Fruit fly (Drosophila melanogaster) whole organism, embryonic: ENCODE results near the gene CG32700.

ENCODE experiments used
- Adf1 ChIP-seq: fragments of 200-800 bp; sonication (Bioruptor generic); IDR thresholded peaks from 2 replicates; pipeline ENCODE4 v1.3.6; 2022; ENCODE audit warnings: missing biosample characterization, missing genetic modification characterization
- Atf3 ChIP-seq: fragments of 200-800 bp; sonication (Bioruptor generic); optimal IDR thresholded peaks from 3 replicates; lab custom pipeline; 2016; ENCODE audit warnings: missing biosample characterization, missing genetic modification characterization
- Bteb2 ChIP-seq: fragments of 200-800 bp; sonication (Bioruptor generic); optimal IDR thresholded peaks from 2 replicates; lab custom pipeline; 2016; ENCODE audit warnings: missing biosample characterization, missing genetic modification characterization
- CG10209 ChIP-seq: fragments of 200-800 bp; sonication (Bioruptor generic); optimal IDR thresholded peaks from 3 replicates; lab custom pipeline; 2017; ENCODE audit warnings: missing biosample characterization, mild to moderate bottlenecking, missing genetic modification characterization, missing genetic modification reagents
- CG10462 ChIP-seq: fragments of 200-800 bp; sonication (Bioruptor generic); optimal IDR thresholded peaks from 2 replicates; lab custom pipeline; 2016; ENCODE audit warnings: missing biosample characterization, missing genetic modification characterization
- CG10565 ChIP-seq: fragments of 200-800 bp; sonication (Bioruptor generic); optimal IDR thresholded peaks from 3 replicates; lab custom pipeline; 2016; ENCODE audit warnings: missing biosample characterization, mild to moderate bottlenecking, missing genetic modification characterization
- CG13296 ChIP-seq: fragments of 200-800 bp; sonication (Bioruptor generic); optimal IDR thresholded peaks from 3 replicates; lab custom pipeline; 2018; ENCODE audit warnings: missing biosample characterization, mild to moderate bottlenecking, missing genetic modification characterization
- CG14014 ChIP-seq: fragments of 200-800 bp; sonication (Bioruptor generic); IDR thresholded peaks from 2 replicates; pipeline ENCODE4 v1.3.6; 2022; ENCODE audit warnings: missing biosample characterization, missing genetic modification characterization
- CG14965 ChIP-seq: fragments of 200-800 bp; sonication (Bioruptor generic); optimal IDR thresholded peaks from 2 replicates; lab custom pipeline; 2016; ENCODE audit warnings: missing biosample characterization, missing genetic modification characterization, borderline replicate concordance
- CG1602 ChIP-seq: fragments of 200-800 bp; sonication (Bioruptor generic); optimal IDR thresholded peaks from 3 replicates; lab custom pipeline; 2016; ENCODE audit warnings: missing biosample characterization, missing genetic modification characterization
- CG2120 ChIP-seq: fragments of 200-800 bp; sonication (Bioruptor generic); optimal IDR thresholded peaks from 3 replicates; lab custom pipeline; 2016; ENCODE audit warnings: missing biosample characterization, missing genetic modification characterization
- CG3163 ChIP-seq: fragments of 200-800 bp; sonication (Bioruptor generic); optimal IDR thresholded peaks from 3 replicates; lab custom pipeline; 2016; ENCODE audit warnings: missing biosample characterization, missing genetic modification characterization
- CG34224 ChIP-seq: fragments of 200-800 bp; sonication (Bioruptor generic); IDR thresholded peaks from 3 replicates; pipeline ENCODE4 v1.3.6; 2022; ENCODE audit warnings: missing biosample characterization, missing genetic modification characterization; ENCODE audit not compliant: partially characterized antibody
- CG34376 ChIP-seq: fragments of 200-800 bp; sonication (Bioruptor generic); optimal IDR thresholded peaks from 2 replicates; lab custom pipeline; 2018; ENCODE audit warnings: missing biosample characterization, mild to moderate bottlenecking, missing genetic modification characterization
- CG6813 ChIP-seq: fragments of 200-800 bp; sonication (Bioruptor generic); optimal IDR thresholded peaks from 2 replicates; lab custom pipeline; 2017; ENCODE audit warnings: missing biosample characterization, missing genetic modification characterization, mild to moderate bottlenecking, moderate library complexity, missing genetic modification reagents
- CG7372 ChIP-seq: fragments of 200-800 bp; sonication (Bioruptor generic); IDR thresholded peaks from 2 replicates; pipeline ENCODE4 v1.3.6; 2022; ENCODE audit warnings: missing biosample characterization, missing genetic modification characterization
- CG8388 ChIP-seq: fragments of 200-800 bp; sonication (Bioruptor generic); optimal IDR thresholded peaks from 2 replicates; lab custom pipeline; 2019; ENCODE audit warnings: missing biosample characterization, mild to moderate bottlenecking, missing genetic modification characterization, moderate library complexity
- CG9437 ChIP-seq: fragments of 200-800 bp; sonication (Bioruptor generic); optimal IDR thresholded peaks from 2 replicates; lab custom pipeline; 2018; ENCODE audit warnings: missing biosample characterization, mild to moderate bottlenecking, missing genetic modification characterization
- CG9797 ChIP-seq: fragments of 200-800 bp; sonication (Bioruptor generic); optimal IDR thresholded peaks from 3 replicates; lab custom pipeline; 2018; ENCODE audit warnings: missing biosample characterization, mild to moderate bottlenecking, missing genetic modification characterization
- CoRest ChIP-seq: fragments of 200-800 bp; sonication (Bioruptor generic); optimal IDR thresholded peaks from 3 replicates; lab custom pipeline; 2018; ENCODE audit warnings: missing biosample characterization, mild to moderate bottlenecking, missing genetic modification characterization, moderate library complexity
- D19B ChIP-seq: fragments of 200-800 bp; sonication (Bioruptor generic); optimal IDR thresholded peaks from 2 replicates; lab custom pipeline; 2017; ENCODE audit warnings: missing biosample characterization, mild to moderate bottlenecking, missing genetic modification characterization
- Deaf1 ChIP-seq: fragments of 200-800 bp; optimal IDR thresholded peaks from 3 replicates; lab custom pipeline; 2019; ENCODE audit warnings: missing biosample characterization, mild to moderate bottlenecking, missing genetic modification characterization, moderate library complexity
- Doc2 ChIP-seq: fragments of 200-800 bp; sonication (Bioruptor generic); IDR thresholded peaks from 2 replicates; pipeline ENCODE4 v1.3.6; 2022; ENCODE audit warnings: missing biosample characterization, missing genetic modification characterization
- Hr51 ChIP-seq, 2 experiments: fragments of 200-800 bp; sonication (Bioruptor generic); optimal IDR thresholded peaks; 2 replicates in 1 of 2; 3 replicates in 1 of 2; lab custom pipeline; 2016 to 2018; ENCODE audit warnings: missing biosample characterization in 2 of 2, missing genetic modification characterization in 2 of 2, mild to moderate bottlenecking in 1 of 2, moderate library complexity in 1 of 2
- Hsf ChIP-seq: fragments of 200-800 bp; sonication (Bioruptor generic); optimal IDR thresholded peaks from 3 replicates; lab custom pipeline; 2016; ENCODE audit warnings: missing biosample characterization, missing genetic modification characterization
- Jarid2 ChIP-seq: fragments of 200-800 bp; sonication (Bioruptor generic); optimal IDR thresholded peaks from 3 replicates; lab custom pipeline; 2017; ENCODE audit warnings: mild to moderate bottlenecking, missing biosample characterization, missing genetic modification reagents, missing genetic modification characterization
- Lpt ChIP-seq: fragments of >200 bp; optimal IDR thresholded peaks from 2 replicates; lab custom pipeline; 2018; ENCODE audit warnings: missing biosample characterization, missing genetic modification characterization
- Opbp ChIP-seq: fragments of 200-800 bp; sonication (Bioruptor generic); IDR thresholded peaks from 3 replicates; pipeline ENCODE4 v1.3.6; 2022; ENCODE audit warnings: missing biosample characterization, missing genetic modification characterization; ENCODE audit not compliant: partially characterized antibody
- Xrp1 ChIP-seq: fragments of 200-800 bp; sonication (Bioruptor generic); IDR thresholded peaks from 2 replicates; pipeline ENCODE4 v1.3.6; 2022; ENCODE audit warnings: missing biosample characterization, missing genetic modification characterization
- aop ChIP-seq: fragments of 200-800 bp; sonication (Bioruptor generic); IDR thresholded peaks from 2 replicates; pipeline ENCODE4 v1.3.6; 2022; ENCODE audit warnings: missing biosample characterization, missing genetic modification characterization
- ci ChIP-seq: fragments of 200-800 bp; sonication (Bioruptor generic); IDR thresholded peaks from 3 replicates; pipeline ENCODE4 v1.3.6; 2022; ENCODE audit warnings: missing biosample characterization, missing genetic modification characterization
- cwo ChIP-seq: fragments of 200-800 bp; sonication (Bioruptor generic); optimal IDR thresholded peaks from 3 replicates; lab custom pipeline; 2017; ENCODE audit warnings: missing biosample characterization, missing genetic modification characterization, mild to moderate bottlenecking, moderate library complexity, missing genetic modification reagents
- danr ChIP-seq: fragments of 200-800 bp; sonication (Bioruptor generic); IDR thresholded peaks from 2 replicates; pipeline ENCODE4 v1.3.6; 2022; ENCODE audit warnings: missing biosample characterization, missing genetic modification characterization
- disco-r ChIP-seq: fragments of 200-800 bp; sonication (Bioruptor generic); optimal IDR thresholded peaks from 2 replicates; lab custom pipeline; 2016; ENCODE audit warnings: missing biosample characterization, missing genetic modification characterization
- dpn ChIP-seq, 2 experiments: fragments of 200-800 bp; sonication (Bioruptor generic); optimal IDR thresholded peaks; 3 replicates each; lab custom pipeline; 2016; ENCODE audit warnings: missing biosample characterization in 2 of 2, missing genetic modification characterization in 2 of 2
- en ChIP-seq: fragments of 200-800 bp; sonication (Bioruptor generic); optimal IDR thresholded peaks from 2 replicates; lab custom pipeline; 2016; ENCODE audit warnings: missing biosample characterization, missing genetic modification characterization
- fd96Cb ChIP-seq: fragments of 200-800 bp; sonication (Bioruptor generic); optimal IDR thresholded peaks from 2 replicates; lab custom pipeline; 2018; ENCODE audit warnings: missing biosample characterization, mild to moderate bottlenecking, missing genetic modification characterization, moderate library complexity
- h ChIP-seq: fragments of >200 bp; optimal IDR thresholded peaks from 2 replicates; lab custom pipeline; 2017
- ham ChIP-seq: fragments of 200-800 bp; sonication (Bioruptor generic); IDR thresholded peaks from 2 replicates; pipeline ENCODE4 v1.3.6; 2022; ENCODE audit warnings: missing biosample characterization, missing genetic modification characterization
- hbn ChIP-seq: fragments of 200-800 bp; sonication (Bioruptor generic); IDR thresholded peaks from 2 replicates; pipeline ENCODE4 v1.3.6; 2022; ENCODE audit warnings: missing biosample characterization, missing genetic modification characterization; ENCODE audit not compliant: partially characterized antibody
- jigr1 ChIP-seq: fragments of 200-800 bp; sonication (Bioruptor generic); IDR thresholded peaks from 3 replicates; pipeline ENCODE4 v1.3.6; 2022; ENCODE audit warnings: missing biosample characterization, missing genetic modification characterization
- maf-S ChIP-seq: fragments of 200-800 bp; sonication (Bioruptor generic); optimal IDR thresholded peaks from 2 replicates; lab custom pipeline; 2016; ENCODE audit warnings: missing biosample characterization, missing genetic modification characterization
- pfk ChIP-seq: fragments of 200-800 bp; sonication (Bioruptor generic); optimal IDR thresholded peaks from 2 replicates; lab custom pipeline; 2018; ENCODE audit warnings: missing biosample characterization, mild to moderate bottlenecking, missing genetic modification characterization, moderate library complexity
- salm ChIP-seq: fragments of 200-800 bp; sonication (Bioruptor generic); optimal IDR thresholded peaks from 2 replicates; lab custom pipeline; 2018; ENCODE audit warnings: missing biosample characterization, mild to moderate bottlenecking, missing genetic modification characterization
- sna ChIP-seq: fragments of 200-800 bp; sonication (Bioruptor generic); IDR thresholded peaks from 2 replicates; pipeline ENCODE4 v1.3.6; 2022; ENCODE audit warnings: missing biosample characterization, missing genetic modification characterization; ENCODE audit not compliant: partially characterized antibody
- tio ChIP-seq: fragments of 200-800 bp; sonication (Bioruptor generic); optimal IDR thresholded peaks from 2 replicates; lab custom pipeline; 2017; ENCODE audit warnings: missing biosample characterization, missing genetic modification characterization, inconsistent platforms
- tll ChIP-seq, 2 experiments: fragments of 200-800 bp in 1 of 2; fragments of >200 bp in 1 of 2; sonication (Bioruptor generic) in 1 of 2; optimal IDR thresholded peaks; 2 replicates each; lab custom pipeline; 2017 to 2019; ENCODE audit warnings: missing biosample characterization in 2 of 2, missing genetic modification characterization in 2 of 2, mild to moderate bottlenecking in 1 of 2, moderate library complexity in 1 of 2
- wek ChIP-seq: fragments of 200-800 bp; sonication (Bioruptor generic); optimal IDR thresholded peaks from 3 replicates; lab custom pipeline; 2018; ENCODE audit warnings: missing biosample characterization, mild to moderate bottlenecking, missing genetic modification characterization, moderate library complexity
- zen2 ChIP-seq: fragments of 200-800 bp; sonication (Bioruptor generic); IDR thresholded peaks from 3 replicates; pipeline ENCODE4 v1.3.6; 2022; ENCODE audit warnings: missing biosample characterization, missing genetic modification characterization; ENCODE audit not compliant: partially characterized antibody

The CG32700 gene

DNA sequence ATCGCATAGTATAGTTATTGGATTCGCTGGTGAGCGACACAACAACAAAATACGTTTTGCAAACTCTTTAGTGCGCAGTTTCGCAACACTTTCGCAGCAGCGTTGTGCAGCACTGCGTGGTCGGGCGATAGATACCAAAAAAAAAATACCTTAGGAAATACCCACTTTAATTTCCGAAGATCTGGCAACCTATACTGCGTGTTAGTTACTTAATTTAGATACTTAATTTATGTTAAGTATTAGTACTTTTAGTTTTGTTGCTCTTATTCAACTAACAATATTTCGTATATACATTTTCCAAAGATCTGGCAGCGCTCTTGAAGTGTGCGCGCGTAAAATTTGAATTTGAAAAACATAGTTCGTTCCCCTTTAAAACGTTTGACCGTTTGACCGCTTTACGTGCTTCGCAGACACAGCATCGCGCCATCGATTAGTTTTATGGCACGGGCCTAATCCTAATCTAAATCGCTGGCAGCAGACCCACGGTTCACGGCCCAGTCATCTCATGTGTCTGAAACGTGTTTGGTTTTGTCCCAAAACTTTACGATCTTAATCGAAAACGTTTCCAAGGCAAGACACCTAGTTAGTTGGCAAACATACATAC, 29.4 kb upstream of the CG32700 start, which contains the start of gene LPCAT (continued):
- TF ChIP-seq aop = 0 out of 2 replicates have a peak, but pooled peaks have one; percentile 2
- TF ChIP-seq sna (GFP tag; lab: Robert Waterston, UW) = peak; percentile 63; the same call in 1 of the 2 replicates
- peak; percentile 77 for TF ChIP-seq CG10209
- peak; percentile 37 for TF ChIP-seq CG3163 (GFP tag; lab: Kevin White, UChicago)
- TF ChIP-seq CG14014 (GFP tag; lab: Robert Waterston, UW) = peak; percentile 84
- TF ChIP-seq ci (GFP tag; lab: Robert Waterston, UW) = peak; percentile 78; the same call in 2 of the 3 replicates
- TF ChIP-seq cwo (GFP tag; lab: Kevin White, UChicago) = peak; percentile 98
- no peak for TF ChIP-seq h (lab: Kevin White, UChicago)
- peak; percentile 67 for TF ChIP-seq CG1602 (GFP tag; lab: Kevin White, UChicago)
- no peak for TF ChIP-seq CG6813 (GFP tag; lab: Kevin White, UChicago)
- TF ChIP-seq CG7372 (GFP tag; lab: Robert Waterston, UW) = peak; percentile 72
- no peak; the same call in 2 of the 3 replicates for TF ChIP-seq zen2 (GFP tag; lab: Robert Waterston, UW)
- peak; percentile 68 for TF ChIP-seq fd96Cb (tag; lab: Kevin White, UChicago)
- peak; percentile 58 for TF ChIP-seq CG13296 (GFP tag; lab: Kevin White, UChicago)
- no peak for TF ChIP-seq disco-r (GFP tag; lab: Kevin White, UChicago)
- TF ChIP-seq tio (GFP tag; lab: Kevin White, UChicago) = no peak
- TF ChIP-seq Lpt = no peak
- no peak for TF ChIP-seq wek (GFP tag; lab: Kevin White, UChicago)
- TF ChIP-seq CG34376 (GFP tag; lab: Kevin White, UChicago) = peak; percentile 56
- TF ChIP-seq Doc2 (GFP tag; lab: Robert Waterston, UW) = no peak
- TF ChIP-seq hbn (GFP tag; lab: Robert Waterston, UW) = peak; percentile 83
- TF ChIP-seq en = no peak
- TF ChIP-seq Adf1 (GFP tag; lab: Robert Waterston, UW) = peak; percentile 24; the same call in 1 of the 2 replicates
- peak; percentile 50 for TF ChIP-seq D19B (GFP tag; lab: Kevin White, UChicago)
- peak; percentile 51 for TF ChIP-seq CG9437
- peak; percentile 35 for TF ChIP-seq CG10462
- peak; percentile 82 for TF ChIP-seq Xrp1 (GFP tag; lab: Robert Waterston, UW)
- no peak for TF ChIP-seq CG14965
- peak; percentile 8 for TF ChIP-seq pfk
- no peak for TF ChIP-seq salm
- TF ChIP-seq Hr51 (GFP tag; optimal IDR thresholded peaks at IDR 0.05; lab: Kevin White, UChicago) = peak; percentile 36 to 65
- TF ChIP-seq CG34224 (GFP tag; lab: Robert Waterston, UW) = peak; percentile 78
- peak; percentile 77 for TF ChIP-seq Opbp
- TF ChIP-seq jigr1 = 0 out of 3 replicates have a peak, but pooled peaks have one; percentile 52
- TF ChIP-seq CG9797 (GFP tag; lab: Kevin White, UChicago) = peak; percentile 71
- TF ChIP-seq danr (GFP tag; lab: Robert Waterston, UW) = peak; percentile 66
- TF ChIP-seq CG8388 (GFP tag; lab: Kevin White, UChicago) = peak; percentile 17
- TF ChIP-seq Jarid2 (GFP tag; lab: Kevin White, UChicago) = peak; percentile 28
- TF ChIP-seq CG2120 (GFP tag; lab: Kevin White, UChicago) = peak; percentile 88
- TF ChIP-seq maf-S = peak; percentile 61
- TF ChIP-seq Bteb2 = peak; percentile 81
- TF ChIP-seq Atf3 (GFP tag; lab: Kevin White, UChicago) = peak; percentile 2
- no peak for TF ChIP-seq ham (GFP tag; lab: Robert Waterston, UW)
- TF ChIP-seq CG10565 = no peak
- TF ChIP-seq dpn (GFP tag; optimal IDR thresholded peaks at IDR 0.05; lab: Kevin White, UChicago) = peak; percentile 70 to 90
- peak; percentile 57 for TF ChIP-seq CoRest (tag; lab: Kevin White, UChicago)
- no peak for TF ChIP-seq Deaf1 (tag; lab: Kevin White, UChicago)
- peak; percentile 78 for TF ChIP-seq Hsf (GFP tag; lab: Kevin White, UChicago)
- no peak for TF ChIP-seq tll (GFP tag; optimal IDR thresholded peaks at IDR 0.05; lab: Kevin White, UChicago)
